Worm (Caenorhabditis elegans) whole organism, L4/young adult: ENCODE measurements around the gene dao-2.

Experiments
- W03F9.2 ChIP-seq: fragments of 150-350 bp; optimal IDR thresholded peaks from 2 replicates; lab custom pipeline; 2014; ENCODE audit warnings: missing biosample characterization, missing genetic modification characterization
- dao-5 ChIP-seq: sonication (generic microtip); optimal IDR thresholded peaks from 2 replicates; lab custom pipeline; 2016; ENCODE audit warnings: missing genotype, missing genetic modification characterization, moderate library complexity, missing compliant biosample characterization
- him-1 ChIP-seq: sonication (generic microtip); optimal IDR thresholded peaks from 2 replicates; lab custom pipeline; 2016; ENCODE audit warnings: missing genotype, missing genetic modification reagents, missing genetic modification characterization, missing compliant biosample characterization

The dao-2 gene

DNA sequence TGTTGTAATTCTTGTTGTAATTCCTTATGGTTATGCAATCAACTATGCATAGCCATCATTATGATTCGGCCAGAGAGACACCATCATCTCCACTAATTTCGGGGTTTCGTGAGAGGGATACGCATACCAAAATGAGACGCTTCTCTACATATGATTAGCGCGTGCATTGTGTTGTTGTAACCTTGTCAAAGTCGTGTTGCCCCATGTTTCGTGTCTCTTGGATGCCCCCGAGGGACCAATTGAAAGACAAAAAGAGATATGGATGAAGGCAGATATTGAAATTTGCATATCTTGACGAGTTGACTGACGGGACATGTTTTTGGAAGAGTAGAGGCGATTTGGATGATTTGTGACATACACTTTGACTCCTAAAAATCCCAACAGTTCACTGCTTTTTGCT is 16.6 kb downstream of the dao-2 start:
- TF ChIP-seq dao-5: no peak
- TF ChIP-seq him-1 (tag; lab: Kevin White, UChicago): no peak
- no peak for TF ChIP-seq W03F9.2

ce11 chrII:4579920-4580474 is 17.2 kb downstream of the dao-2 start:
- TF ChIP-seq W03F9.2 (no peak), dao-5 (no peak), him-1 (tag; lab: Kevin White, UChicago) (no peak)

DNA sequence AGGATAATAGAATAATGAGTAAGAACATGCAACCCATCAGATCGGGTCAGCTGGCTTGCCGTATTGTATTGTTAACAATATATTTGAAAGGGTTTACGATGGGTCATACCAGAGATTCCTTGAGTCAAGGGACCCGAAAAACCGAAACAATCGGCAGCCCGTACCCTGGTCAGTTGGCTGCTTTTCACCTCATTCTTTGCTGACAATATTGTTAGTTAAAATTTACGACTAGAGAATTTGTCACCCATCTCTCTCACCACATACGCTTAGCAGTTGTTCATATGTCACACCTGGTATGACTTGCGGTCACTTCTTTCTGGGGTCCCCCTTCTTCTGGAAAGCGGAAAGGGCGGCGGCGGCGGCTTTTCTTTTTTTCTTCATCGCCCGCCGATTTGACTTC is 18.3 kb downstream of the dao-2 start:
- TF ChIP-seq him-1 (tag; lab: Kevin White, UChicago) (no peak), W03F9.2 (no peak), dao-5 (no peak)

DNA sequence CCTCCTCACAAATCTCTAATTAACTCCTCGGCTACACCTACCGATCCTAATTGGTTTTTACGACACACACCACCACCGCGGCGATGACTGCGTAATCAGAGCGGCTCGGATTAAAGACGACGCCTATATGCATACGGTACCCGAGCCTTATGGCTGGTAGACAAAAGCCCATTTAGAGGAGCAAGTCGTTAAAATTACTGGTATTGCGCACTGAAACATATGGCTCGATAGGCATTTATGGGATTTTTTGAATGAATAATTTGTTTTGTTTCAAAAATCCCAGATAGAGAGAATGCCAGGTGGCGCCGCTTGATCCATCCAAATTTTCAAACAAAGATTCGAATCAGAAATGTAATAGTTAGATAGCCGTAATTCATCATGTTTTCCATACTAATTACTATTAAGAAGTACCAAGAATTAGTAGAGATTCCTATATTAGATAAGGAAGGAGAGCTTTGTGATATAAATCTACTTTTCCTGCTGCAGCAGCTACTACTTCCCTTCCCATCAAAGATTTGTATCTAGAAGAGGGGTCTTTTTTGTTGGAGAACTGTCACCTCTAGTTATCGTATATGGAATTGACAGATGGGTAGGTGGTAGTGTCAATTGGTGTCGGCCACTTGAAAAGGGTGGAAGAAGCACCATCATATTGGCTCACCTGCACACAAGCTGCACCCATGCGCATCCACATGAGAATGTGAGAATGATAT is 20.6 kb downstream of the dao-2 start:
- TF ChIP-seq him-1 (tag; lab: Kevin White, UChicago): no peak
- no peak for TF ChIP-seq dao-5
- no peak for TF ChIP-seq W03F9.2

ce11 chrII:4584313-4584712 is 21.6 kb downstream of the dao-2 start:
- TF ChIP-seq him-1 (tag; lab: Kevin White, UChicago): no peak
- TF ChIP-seq dao-5: no peak
- TF ChIP-seq W03F9.2: no peak

DNA sequence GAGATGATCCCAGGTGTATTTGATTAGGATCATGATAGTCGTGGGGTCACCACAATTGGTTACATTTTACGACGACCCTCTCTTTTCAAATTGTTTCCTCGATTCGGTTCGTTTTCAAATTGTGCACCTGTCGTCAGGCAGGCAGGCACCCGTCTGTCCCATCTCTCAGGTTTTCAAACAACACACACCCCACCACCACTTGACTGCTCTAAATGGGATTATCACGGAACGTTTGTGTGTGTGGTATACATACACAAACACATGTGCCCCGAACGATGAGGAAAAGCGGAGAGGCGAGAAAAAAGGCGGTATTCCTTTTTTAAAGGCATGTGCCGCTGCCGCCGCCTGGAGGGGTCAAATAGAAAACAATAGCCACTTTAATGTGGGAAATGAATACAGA is 22.6 kb downstream of the dao-2 start:
- no peak for TF ChIP-seq dao-5
- TF ChIP-seq W03F9.2: no peak
- TF ChIP-seq him-1 (tag; lab: Kevin White, UChicago): no peak

DNA sequence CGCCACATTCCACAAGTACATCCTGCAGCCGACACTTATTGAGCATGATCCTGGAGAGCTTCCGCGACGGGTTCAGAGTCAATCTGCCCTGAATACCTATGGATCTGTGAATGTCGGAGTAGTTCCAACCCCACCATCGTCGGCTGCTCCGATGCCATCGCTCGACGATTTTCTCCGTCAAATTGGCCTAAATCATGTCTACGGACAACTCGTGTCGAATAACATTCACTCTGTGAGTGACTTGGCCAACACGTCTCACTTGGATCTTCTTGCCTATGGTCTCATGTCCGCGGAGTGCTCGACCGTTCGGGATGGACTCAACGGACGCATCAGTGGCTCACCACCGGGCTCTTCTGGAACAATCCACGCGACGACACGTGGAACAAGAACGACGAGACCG is 27.3 kb downstream of the dao-2 start:
- TF ChIP-seq W03F9.2: no peak
- no peak for TF ChIP-seq dao-5
- no peak for TF ChIP-seq him-1 (tag; lab: Kevin White, UChicago)

DNA sequence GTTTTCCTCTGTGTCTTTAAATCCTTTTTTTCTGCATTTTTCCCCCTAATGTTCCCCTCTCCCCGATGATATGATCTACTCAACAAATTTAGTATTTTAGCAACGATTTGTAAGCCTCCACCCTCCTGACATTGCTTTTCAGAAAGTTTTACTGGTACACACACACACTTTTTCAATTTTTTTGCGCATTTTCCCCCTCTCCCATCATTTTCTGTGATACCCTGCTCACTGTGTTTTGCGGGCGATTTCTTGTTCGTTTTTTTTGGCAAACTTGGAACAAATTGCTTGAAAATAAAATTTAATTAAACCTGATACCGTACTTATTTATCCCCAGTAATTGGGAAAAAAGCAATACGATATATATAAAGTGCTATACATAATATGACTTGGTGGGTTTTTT is 27.9 kb downstream of the dao-2 start:
- TF ChIP-seq W03F9.2: no peak
- TF ChIP-seq him-1 (tag; lab: Kevin White, UChicago): no peak
- no peak for TF ChIP-seq dao-5

- no peak for TF ChIP-seq him-1 (tag; lab: Kevin White, UChicago)
These were observed 34.7 kb downstream of the dao-2 start for ce11 chrII:4597441-4597840.

ce11 chrII:4598815-4599214 is 36.1 kb downstream of the dao-2 start:
- no peak for TF ChIP-seq W03F9.2
- TF ChIP-seq dao-5: no peak
- TF ChIP-seq him-1 (tag; lab: Kevin White, UChicago): no peak

- no peak for TF ChIP-seq him-1 (tag; lab: Kevin White, UChicago)
- no peak for TF ChIP-seq dao-5
- TF ChIP-seq W03F9.2: no peak
These were observed 37.1 kb downstream of the dao-2 start for ce11 chrII:4599838-4600237.

ce11 chrII:4600276-4600675 is 37.5 kb downstream of the dao-2 start:
- TF ChIP-seq dao-5 (no peak), him-1 (tag; lab: Kevin White, UChicago) (no peak), W03F9.2 (no peak)

DNA sequence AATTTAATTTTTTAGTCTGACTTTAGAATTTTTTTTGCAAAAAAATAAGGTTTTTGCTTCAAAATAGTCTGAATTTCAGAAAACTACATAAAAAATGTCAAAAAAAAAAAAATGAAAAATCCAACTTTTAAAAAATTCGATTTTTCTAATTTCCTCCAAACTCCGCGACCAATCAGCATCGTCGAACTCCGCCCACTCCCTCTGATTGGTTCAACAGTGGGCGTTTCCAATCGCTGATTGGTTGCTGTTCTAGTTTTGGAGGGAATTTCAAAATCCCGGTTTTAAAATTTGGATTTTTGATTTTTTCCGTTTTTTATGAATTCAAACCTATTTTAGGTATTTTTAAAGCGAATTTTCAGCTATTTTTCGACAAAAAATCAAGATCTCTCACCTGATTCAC is 38.1 kb downstream of the dao-2 start:
- TF ChIP-seq W03F9.2 (no peak), dao-5 (no peak), him-1 (tag; lab: Kevin White, UChicago) (no peak)

DNA sequence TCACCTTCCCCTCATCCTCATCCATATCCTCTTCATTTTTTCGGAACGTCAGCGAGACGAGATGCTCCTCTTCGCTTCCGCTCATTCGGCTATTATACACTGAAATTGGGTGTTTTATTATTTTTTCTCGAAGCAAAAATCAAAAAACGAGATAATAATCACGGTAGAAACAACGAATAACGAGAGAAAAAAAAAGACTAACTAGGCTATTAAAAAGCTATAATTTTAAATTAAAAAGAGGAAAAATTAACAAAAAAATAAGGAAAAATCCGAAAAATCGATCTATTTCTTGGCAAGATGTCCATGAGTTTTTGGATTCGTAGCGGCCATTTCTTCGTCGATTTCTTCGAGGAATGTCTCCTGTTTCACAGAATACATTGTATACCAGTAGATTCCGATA is 38.5 kb downstream of the dao-2 start, which contains the start of gene ipla-1:
ipla-1 (minus strand) TSS at position 101 of the 400 bp plus-strand sequence.
- TF ChIP-seq dao-5: no peak
- no peak for TF ChIP-seq him-1 (tag; lab: Kevin White, UChicago)
- no peak for TF ChIP-seq W03F9.2

DNA sequence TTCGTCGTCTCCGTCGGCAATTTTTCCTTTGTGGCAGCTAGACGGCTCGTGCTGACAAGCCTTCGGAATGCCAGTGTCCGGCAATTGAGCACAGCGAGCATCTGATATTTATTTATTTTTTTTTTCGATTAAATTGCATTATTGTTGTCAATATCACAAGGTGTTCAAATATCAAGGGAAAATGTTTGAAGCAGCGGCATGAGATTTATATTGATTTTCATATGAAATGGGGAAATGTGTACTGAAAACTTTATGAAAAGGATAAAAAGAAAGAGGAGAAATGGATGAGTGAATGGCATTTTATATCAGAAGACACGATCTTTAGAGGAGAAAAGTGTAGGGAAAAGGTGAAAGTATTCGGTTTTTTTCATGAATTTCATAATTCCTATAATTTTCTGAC is 39.8 kb downstream of the dao-2 start, which contains the start of gene coa-3:
coa-3 (minus strand) TSS at position 101 of the 400 bp plus-strand sequence.
- TF ChIP-seq him-1 (tag; lab: Kevin White, UChicago) (no peak), dao-5 (no peak), W03F9.2 (no peak)

DNA sequence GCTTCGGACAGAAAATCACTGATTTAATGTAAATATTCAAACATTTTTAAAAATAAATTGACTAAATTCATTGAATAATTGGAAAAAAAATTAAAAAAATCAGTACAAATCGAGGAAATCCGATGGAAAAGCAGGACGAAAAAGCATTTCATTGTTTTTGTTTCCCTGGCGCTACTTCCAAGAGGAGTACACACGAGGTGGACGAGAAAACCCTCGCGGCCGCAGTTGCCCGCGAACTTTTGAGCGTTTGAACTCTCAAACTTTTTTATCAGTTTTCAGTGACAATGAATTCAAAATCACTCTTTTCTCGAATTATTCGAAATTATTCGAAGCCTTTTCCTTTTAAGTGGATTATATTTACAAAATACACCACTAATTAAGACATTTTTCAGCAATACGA is 40.3 kb downstream of the dao-2 start, which contains the start of gene F35D11.4:
F35D11.4 (plus strand) TSS at position 393 of the 400 bp plus-strand sequence.
- TF ChIP-seq dao-5: no peak
- TF ChIP-seq him-1 (tag; lab: Kevin White, UChicago): peak; percentile 55
- peak; percentile 59 for TF ChIP-seq W03F9.2
